Worm (Caenorhabditis elegans) whole organism, young adult: Measurements from ENCODE around the gene ttbk-5.

Experiments used
- C06A6.2 ChIP-seq: fragments of 200-800 bp; sonication (Bioruptor generic); conservative IDR thresholded peaks from 2 replicates; pipeline ENCODE4 v1.3.6; 2022; ENCODE audit warnings: missing genetic modification characterization, missing compliant biosample characterization
- D2030.7 ChIP-seq: fragments of 200-800 bp; sonication (Bioruptor generic); IDR thresholded peaks from 2 replicates; pipeline ENCODE4 v1.3.6; 2022; ENCODE audit warnings: missing genetic modification reagents, missing genetic modification characterization, missing compliant biosample characterization
- F10E7.11 ChIP-seq: sonication (generic microtip); optimal IDR thresholded peaks from 2 replicates; lab custom pipeline; 2017; ENCODE audit warnings: mild to moderate bottlenecking, missing genetic modification characterization, moderate library complexity, missing compliant biosample characterization
- F22D6.2 ChIP-seq: sonication (generic microtip); optimal IDR thresholded peaks from 2 replicates; lab custom pipeline; 2016; ENCODE audit warnings: mild to moderate bottlenecking, missing genetic modification characterization, missing compliant biosample characterization
- F23B12.7 ChIP-seq: sonication (generic microtip); optimal IDR thresholded peaks from 2 replicates; lab custom pipeline; 2017; ENCODE audit warnings: missing genetic modification characterization, mild to moderate bottlenecking, missing compliant biosample characterization, antibody characterized with exemption, moderate library complexity; ENCODE audit not compliant: insufficient read depth
- F33H1.4 ChIP-seq: fragments of 200-800 bp; sonication (Bioruptor generic); IDR thresholded peaks from 2 replicates; pipeline ENCODE4 v1.3.6; 2022; ENCODE audit warnings: missing genetic modification reagents, missing genetic modification characterization, missing compliant biosample characterization
- F49E8.2 ChIP-seq: sonication (generic microtip); optimal IDR thresholded peaks from 3 replicates; lab custom pipeline; 2017; ENCODE audit warnings: missing genetic modification characterization, mild to moderate bottlenecking, missing compliant biosample characterization, antibody characterized with exemption, moderate library complexity; ENCODE audit not compliant: insufficient read depth
- F52B5.7 ChIP-seq: sonication (generic microtip); optimal IDR thresholded peaks from 2 replicates; lab custom pipeline; 2016; ENCODE audit warnings: mild to moderate bottlenecking, missing genetic modification characterization, missing compliant biosample characterization
- F57A8.1 ChIP-seq: fragments of 200-800 bp; sonication (Bioruptor generic); optimal IDR thresholded peaks from 2 replicates; lab custom pipeline; 2018; ENCODE audit warnings: mild to moderate bottlenecking, missing genetic modification characterization, moderate library complexity, missing compliant biosample characterization
- F57C9.4 ChIP-seq: sonication (generic microtip); optimal IDR thresholded peaks from 2 replicates; lab custom pipeline; 2017; ENCODE audit warnings: mild to moderate bottlenecking, missing genetic modification characterization, missing compliant biosample characterization
- T07F8.4 ChIP-seq: sonication (generic microtip); optimal IDR thresholded peaks from 2 replicates; lab custom pipeline; 2016; ENCODE audit warnings: mild to moderate bottlenecking, missing genetic modification characterization, moderate library complexity, missing compliant biosample characterization
- Y53G8AR.9 ChIP-seq: fragments of 200-800 bp; sonication (Bioruptor generic); conservative IDR thresholded peaks from 2 replicates; pipeline ENCODE4 v1.3.6; 2022; ENCODE audit warnings: missing genetic modification reagents, missing genetic modification characterization, missing compliant biosample characterization
- Y56A3A.18 ChIP-seq: fragments of 200-800 bp; sonication (Bioruptor generic); IDR thresholded peaks from 2 replicates; pipeline ENCODE4 v1.3.6; 2022; ENCODE audit warnings: missing genetic modification reagents, missing genetic modification characterization, missing compliant biosample characterization
- Y67H2A.10 ChIP-seq: fragments of 200-800 bp; sonication (Bioruptor generic); conservative IDR thresholded peaks from 2 replicates; pipeline ENCODE4 v1.3.6; 2022; ENCODE audit warnings: missing genetic modification reagents, missing genetic modification characterization, missing compliant biosample characterization
- ZK185.1 ChIP-seq: sonication (generic microtip); optimal IDR thresholded peaks from 2 replicates; lab custom pipeline; 2016; ENCODE audit warnings: mild to moderate bottlenecking, missing genetic modification characterization, missing compliant biosample characterization; ENCODE audit not compliant: poor library complexity, severe bottlenecking
- akir-1 ChIP-seq: fragments of 200-800 bp; sonication (Bioruptor generic); optimal IDR thresholded peaks from 2 replicates; lab custom pipeline; 2018; ENCODE audit warnings: mild to moderate bottlenecking, missing genetic modification characterization, moderate library complexity, missing compliant biosample characterization
- aptf-3 ChIP-seq: fragments of 200-800 bp; sonication (Bioruptor generic); IDR thresholded peaks from 2 replicates; pipeline ENCODE4 v1.3.6; 2022; ENCODE audit warnings: missing genetic modification characterization, missing compliant biosample characterization
- athp-1 ChIP-seq: sonication (generic microtip); optimal IDR thresholded peaks from 2 replicates; lab custom pipeline; 2017; ENCODE audit warnings: mild to moderate bottlenecking, missing genetic modification characterization, missing compliant biosample characterization
- attf-3 ChIP-seq: fragments of 200-800 bp; sonication (Bioruptor generic); conservative IDR thresholded peaks from 2 replicates; pipeline ENCODE4 v1.3.6; 2022; ENCODE audit warnings: missing genetic modification reagents, missing genetic modification characterization, missing compliant biosample characterization
- attf-5 ChIP-seq: fragments of 200-800 bp; sonication (Bioruptor generic); optimal IDR thresholded peaks from 2 replicates; lab custom pipeline; 2018; ENCODE audit warnings: mild to moderate bottlenecking, missing genetic modification characterization, missing compliant biosample characterization
- ccch-3 ChIP-seq: fragments of 200-800 bp; sonication (Bioruptor generic); optimal IDR thresholded peaks from 2 replicates; lab custom pipeline; 2018; ENCODE audit warnings: mild to moderate bottlenecking, missing genetic modification characterization, missing compliant biosample characterization
- ceh-27 ChIP-seq: fragments of 200-800 bp; sonication (Bioruptor generic); optimal IDR thresholded peaks from 2 replicates; lab custom pipeline; 2018; ENCODE audit warnings: mild to moderate bottlenecking, missing genetic modification characterization, moderate library complexity, missing compliant biosample characterization
- ceh-79 ChIP-seq: sonication (generic microtip); optimal IDR thresholded peaks from 2 replicates; lab custom pipeline; 2017; ENCODE audit warnings: mild to moderate bottlenecking, missing genetic modification characterization, missing compliant biosample characterization
- ceh-91 ChIP-seq: fragments of 200-800 bp; sonication (Bioruptor generic); IDR thresholded peaks from 2 replicates; pipeline ENCODE4 v1.3.6; 2022; ENCODE audit warnings: missing genetic modification reagents, missing genetic modification characterization, missing compliant biosample characterization
- dpff-1 ChIP-seq: sonication (generic microtip); optimal IDR thresholded peaks from 2 replicates; lab custom pipeline; 2017; ENCODE audit warnings: mild to moderate bottlenecking, missing genetic modification characterization, missing compliant biosample characterization
- egl-44 ChIP-seq: fragments of 200-800 bp; sonication (Bioruptor generic); IDR thresholded peaks from 2 replicates; pipeline ENCODE4 v1.3.6; 2022; ENCODE audit warnings: missing genetic modification reagents, missing genetic modification characterization, missing compliant biosample characterization
- ets-4 ChIP-seq: fragments of 200-800 bp; sonication (Bioruptor generic); optimal IDR thresholded peaks from 2 replicates; lab custom pipeline; 2018; ENCODE audit warnings: mild to moderate bottlenecking, missing genetic modification characterization, missing compliant biosample characterization
- hlh-12 ChIP-seq: sonication (generic microtip); optimal IDR thresholded peaks from 2 replicates; lab custom pipeline; 2016; ENCODE audit warnings: missing genetic modification characterization, missing compliant biosample characterization
- hlh-26 ChIP-seq: fragments of 200-800 bp; sonication (Bioruptor generic); conservative IDR thresholded peaks from 2 replicates; pipeline ENCODE4 v1.3.6; 2022; ENCODE audit warnings: missing genetic modification reagents, missing genetic modification characterization, missing compliant biosample characterization
- let-526 ChIP-seq: fragments of 200-800 bp; sonication (Bioruptor generic); IDR thresholded peaks from 2 replicates; pipeline ENCODE4 v1.3.6; 2022; ENCODE audit warnings: missing genetic modification reagents, missing genetic modification characterization, missing compliant biosample characterization
- lin-35 ChIP-seq, 3 experiments: fragments of 150-350 bp in 2 of 3; sonication (generic microtip) in 1 of 3; optimal IDR thresholded peaks; 2 replicates each; lab custom pipeline; 2014 to 2018; ENCODE audit warnings: missing biosample characterization in 3 of 3, missing genetic modification characterization in 3 of 3, missing genetic modification reagents in 3 of 3
- lin-54 ChIP-seq: fragments of 200-800 bp; sonication (Bioruptor generic); optimal IDR thresholded peaks from 2 replicates; lab custom pipeline; 2018; ENCODE audit warnings: mild to moderate bottlenecking, missing genetic modification characterization, missing compliant biosample characterization
- lsy-27 ChIP-seq: sonication (generic microtip); optimal IDR thresholded peaks from 2 replicates; lab custom pipeline; 2017; ENCODE audit warnings: missing genetic modification characterization, mild to moderate bottlenecking, missing compliant biosample characterization, antibody characterized with exemption, missing genotype, borderline replicate concordance; ENCODE audit not compliant: insufficient read depth
- madf-10 ChIP-seq: sonication (generic microtip); optimal IDR thresholded peaks from 2 replicates; lab custom pipeline; 2016; ENCODE audit warnings: mild to moderate bottlenecking, missing genetic modification characterization, missing compliant biosample characterization
- madf-6 ChIP-seq: fragments of 200-800 bp; sonication (Bioruptor generic); IDR thresholded peaks from 2 replicates; pipeline ENCODE4 v1.3.6; 2022; ENCODE audit warnings: missing genetic modification reagents, missing genetic modification characterization, missing compliant biosample characterization
- nhr-120 ChIP-seq: fragments of 200-800 bp; sonication (Bioruptor generic); IDR thresholded peaks from 2 replicates; pipeline ENCODE4 v1.3.6; 2022; ENCODE audit warnings: missing genetic modification characterization, missing compliant biosample characterization
- nhr-27 ChIP-seq: fragments of 200-800 bp; sonication (Bioruptor generic); optimal IDR thresholded peaks from 2 replicates; lab custom pipeline; 2018; ENCODE audit warnings: mild to moderate bottlenecking, missing genetic modification characterization, moderate library complexity, missing compliant biosample characterization
- nhr-80 ChIP-seq: sonication (generic microtip); optimal IDR thresholded peaks from 2 replicates; lab custom pipeline; 2016; ENCODE audit warnings: missing genetic modification characterization, missing compliant biosample characterization
- pbrm-1 ChIP-seq: fragments of 200-800 bp; sonication (Bioruptor generic); IDR thresholded peaks from 2 replicates; pipeline ENCODE4 v1.3.6; 2022; ENCODE audit warnings: missing genetic modification reagents, missing genetic modification characterization, missing compliant biosample characterization
- rcor-1 ChIP-seq: fragments of 200-800 bp; sonication (Bioruptor generic); IDR thresholded peaks from 2 replicates; pipeline ENCODE4 v1.3.6; 2022; ENCODE audit warnings: missing genetic modification reagents, missing genetic modification characterization, missing compliant biosample characterization
- rec-8 ChIP-seq, 2 experiments: sonication (generic microtip); optimal IDR thresholded peaks; 2 replicates each; lab custom pipeline; 2016; ENCODE audit warnings: mild to moderate bottlenecking in 2 of 2, missing genetic modification characterization in 2 of 2, missing genetic modification reagents in 2 of 2, missing genotype in 2 of 2, missing biosample characterization in 1 of 2, missing compliant biosample characterization in 1 of 2, moderate library complexity in 1 of 2
- snpc-1.3 ChIP-seq: sonication (generic microtip); optimal IDR thresholded peaks from 2 replicates; lab custom pipeline; 2017; ENCODE audit warnings: missing genetic modification characterization, mild to moderate bottlenecking, missing compliant biosample characterization, antibody characterized with exemption, moderate library complexity, missing genotype, missing genetic modification reagents; ENCODE audit not compliant: insufficient read depth
- tbp1 ChIP-seq: fragments of 200-800 bp; sonication (Bioruptor generic); optimal IDR thresholded peaks from 2 replicates; lab custom pipeline; 2018; ENCODE audit warnings: mild to moderate bottlenecking, missing genetic modification characterization, missing compliant biosample characterization
- tbx-9 ChIP-seq: sonication (generic microtip); optimal IDR thresholded peaks from 2 replicates; lab custom pipeline; 2016; ENCODE audit warnings: borderline replicate concordance, missing genetic modification characterization, inconsistent platforms, missing compliant biosample characterization
- ztf-18 ChIP-seq: sonication (generic microtip); optimal IDR thresholded peaks from 2 replicates; lab custom pipeline; 2016; ENCODE audit warnings: missing genotype, mild to moderate bottlenecking, missing genetic modification characterization, missing compliant biosample characterization
- ztf-25 ChIP-seq: fragments of 200-800 bp; sonication (Bioruptor generic); IDR thresholded peaks from 2 replicates; pipeline ENCODE4 v1.3.6; 2022; ENCODE audit warnings: missing genetic modification reagents, missing genetic modification characterization, missing compliant biosample characterization
- ztf-28 ChIP-seq: fragments of 200-800 bp; sonication (Bioruptor generic); IDR thresholded peaks from 2 replicates; pipeline ENCODE4 v1.3.6; 2022; ENCODE audit warnings: missing genetic modification reagents, missing genetic modification characterization, missing compliant biosample characterization
- ztf-6 ChIP-seq: fragments of 200-800 bp; sonication (Bioruptor generic); IDR thresholded peaks from 2 replicates; pipeline ENCODE4 v1.3.6; 2022; ENCODE audit warnings: missing genetic modification reagents, missing genetic modification characterization, missing compliant biosample characterization

ttbk-5 gene

ce11 chrIV:10128906-10129386 lies 38.5 kb downstream of the ttbk-5 start, which contains the start of the genes gtbp-1 and K08F4.3 (continued):
- TF ChIP-seq athp-1 (tag; lab: Kevin White, UChicago) (no peak), tbx-9 (no peak), hlh-12 (tag; lab: Kevin White, UChicago) (no peak), Y56A3A.18 (no peak), dpff-1 (no peak), egl-44 (GFP tag; lab: Robert Waterston, UW) (no peak), ztf-25 (GFP tag; lab: Robert Waterston, UW) (no peak), ZK185.1 (tag; lab: Kevin White, UChicago) (peak; percentile 27), C06A6.2 (GFP tag; lab: Robert Waterston, UW) (no peak), snpc-1.3 (tag; lab: Kevin White, UChicago) (no peak), madf-6 (GFP tag; lab: Robert Waterston, UW) (peak; percentile 81), pbrm-1 (peak; percentile 50; the same call in 1 of the 2 replicates), lin-54 (peak; percentile 94), F23B12.7 (tag; lab: Kevin White, UChicago) (peak; percentile 50), madf-10 (no peak), nhr-27 (tag; lab: Kevin White, UChicago) (no peak), F33H1.4 (GFP tag; lab: Robert Waterston, UW) (peak; percentile 91), ztf-18 (no peak), attf-5 (peak; percentile 76), nhr-120 (GFP tag; lab: Robert Waterston, UW) (no peak), aptf-3 (GFP tag; lab: Robert Waterston, UW) (no peak), ztf-6 (GFP tag; lab: Robert Waterston, UW) (no peak), F57C9.4 (tag; lab: Kevin White, UChicago) (no peak), F49E8.2 (tag; lab: Kevin White, UChicago) (no peak), F57A8.1 (GFP tag; lab: Kevin White, UChicago) (no peak), ceh-91 (GFP tag; lab: Robert Waterston, UW) (peak; percentile 72), ets-4 (GFP tag; lab: Kevin White, UChicago) (no peak), F22D6.2 (no peak), ztf-28 (no peak), F52B5.7 (tag; lab: Kevin White, UChicago) (no peak), nhr-80 (tag; lab: Kevin White, UChicago) (peak; percentile 19), lin-35 (GFP tag; optimal IDR thresholded peaks at IDR 0.05; lab: Kevin White, UChicago) (no peak), Y67H2A.10 (GFP tag; lab: Robert Waterston, UW) (no peak), D2030.7 (GFP tag; lab: Robert Waterston, UW) (peak; percentile 65), ceh-79 (no peak), F10E7.11 (tag; lab: Kevin White, UChicago) (no peak), akir-1 (GFP tag; lab: Kevin White, UChicago) (no peak), ccch-3 (GFP tag; lab: Kevin White, UChicago) (no peak), lsy-27 (tag; lab: Kevin White, UChicago) (no peak), T07F8.4 (tag; lab: Kevin White, UChicago) (no peak), rcor-1 (GFP tag; lab: Robert Waterston, UW) (peak; percentile 41; the same call in 1 of the 2 replicates), ceh-27 (GFP tag; lab: Kevin White, UChicago) (peak; percentile 34), tbp1 (no peak), hlh-26 (GFP tag; lab: Robert Waterston, UW) (no peak), let-526 (no peak), attf-3 (GFP tag; lab: Robert Waterston, UW) (peak; percentile 47), rec-8 (tag; optimal IDR thresholded peaks at IDR 0.05; lab: Kevin White, UChicago) (no peak), Y53G8AR.9 (GFP tag; lab: Robert Waterston, UW) (no peak)
